Fruit fly (Drosophila melanogaster): Measurements from ENCODE around the gene Elys.
A peak's percentile ranks its signal among the peaks of the same experiment; 100 is the strongest.

Gene Elys

dm6 chrX:19663196-19663858 lies 11.2 kb downstream of the Elys start (continued):
- TF ChIP-seq Med (GFP tag) (peak; percentile 64), Myb (GFP tag; optimal IDR thresholded peaks at IDR 0.05) (no peak), CG5180 (GFP tag; optimal IDR thresholded peaks at IDR 0.05) (peak; percentile 27), fd3F (GFP tag; optimal IDR thresholded peaks at IDR 0.05) (peak; percentile 7), gsb (GFP tag; IDR thresholded peaks at IDR 0.05) (no peak), CG4404 (GFP tag; IDR thresholded peaks at IDR 0.05) (0 out of 2 replicates have a peak, but pooled peaks have one; percentile 26), HLH54F (GFP tag; optimal IDR thresholded peaks at IDR 0.05) (peak; percentile 37), pum (GFP tag; optimal IDR thresholded peaks at IDR 0.05) (peak; percentile 31), ash1 (GFP tag; optimal IDR thresholded peaks at IDR 0.05) (no peak), C15 (GFP tag; IDR thresholded peaks at IDR 0.05) (no peak), sisA (GFP tag; IDR thresholded peaks at IDR 0.05) (no peak), CG3995 (GFP tag; optimal IDR thresholded peaks at IDR 0.05) (no peak), Meics (GFP tag; optimal IDR thresholded peaks at IDR 0.05) (peak; percentile 75), zfh1 (GFP tag; IDR thresholded peaks at IDR 0.05) (no peak), E2f2 (GFP tag; IDR thresholded peaks at IDR 0.05) (no peak), kah (GFP tag; optimal IDR thresholded peaks at IDR 0.05) (peak; percentile 12), NC2β (GFP tag; optimal IDR thresholded peaks at IDR 0.05) (peak; percentile 23), Dip2 (GFP tag; IDR thresholded peaks at IDR 0.05) (no peak), CG9932 (GFP tag; IDR thresholded peaks at IDR 0.05) (0 out of 2 replicates have a peak, but pooled peaks have one; percentile 4), Doc3 (GFP tag; IDR thresholded peaks at IDR 0.05; ENCODE audit: partially characterized antibody) (no peak), az2 (GFP tag; optimal IDR thresholded peaks at IDR 0.05) (peak; percentile 64), CG2116 (GFP tag; optimal IDR thresholded peaks at IDR 0.05) (peak; percentile 5), nmo (GFP tag; optimal IDR thresholded peaks at IDR 0.05) (peak; percentile 70), CG2678 (tag; optimal IDR thresholded peaks at IDR 0.05) (peak; percentile 76), CG6791 (GFP tag; IDR thresholded peaks at IDR 0.05; ENCODE audit: partially characterized antibody) (no peak), tll (GFP tag; optimal IDR thresholded peaks at IDR 0.05) (no peak), dati (GFP tag; IDR thresholded peaks at IDR 0.05) (no peak), Abd-B (GFP tag; optimal IDR thresholded peaks at IDR 0.05) (peak; percentile 41), CG11723 (GFP tag; optimal IDR thresholded peaks at IDR 0.05) (peak; percentile 27), CG18011 (GFP tag; optimal IDR thresholded peaks at IDR 0.05) (no peak), CG10654 (GFP tag; optimal IDR thresholded peaks at IDR 0.05) (no peak), Hr51 (GFP tag; optimal IDR thresholded peaks at IDR 0.05) (peak in 1 of 2 experiments; percentile 49), z (GFP tag; IDR thresholded peaks at IDR 0.05) (no peak), ci (GFP tag; IDR thresholded peaks at IDR 0.05) (no peak), ftz-f1 (GFP tag; optimal IDR thresholded peaks at IDR 0.05) (no peak), CG7786 (GFP tag; optimal IDR thresholded peaks at IDR 0.05) (no peak), nerfin-2 (GFP tag; IDR thresholded peaks at IDR 0.05; ENCODE audit: partially characterized antibody) (no peak), CG1603 (tag; optimal IDR thresholded peaks at IDR 0.05) (no peak), CG10543 (GFP tag; optimal IDR thresholded peaks at IDR 0.05) (peak; percentile 24), CG10959 (GFP tag; IDR thresholded peaks at IDR 0.05) (no peak), nau (GFP tag; optimal IDR thresholded peaks at IDR 0.05) (no peak), zen2 (GFP tag; IDR thresholded peaks at IDR 0.05; ENCODE audit: partially characterized antibody) (no peak), NfI (GFP tag; optimal IDR thresholded peaks at IDR 0.05) (peak; percentile 37), Sox100B (GFP tag; optimal IDR thresholded peaks at IDR 0.05) (no peak), mam (GFP tag; optimal IDR thresholded peaks at IDR 0.05) (no peak), GATAe (GFP tag; conservative IDR thresholded peaks at IDR 0.05) (no peak), Blimp-1 (GFP tag; optimal IDR thresholded peaks at IDR 0.05) (no peak), Drgx (GFP tag; IDR thresholded peaks at IDR 0.05) (no peak), chif (GFP tag; optimal IDR thresholded peaks at IDR 0.05) (peak in 1 of 2 experiments; percentile 3)

Measured in whole organism, embryonic.